Worm (Caenorhabditis elegans) whole organism, L4/young adult: ENCODE measurements around the gene F44F4.10.
"Not testable (repeated sequence)": the region's sequence is repeated elsewhere in the genome, so short reads cannot be mapped to it uniquely, and the experiment has no call there.

ENCODE experiments used
- W03F9.2 ChIP-seq: fragments of 150-350 bp; optimal IDR thresholded peaks from 2 replicates; lab custom pipeline; 2014; ENCODE audit warnings: missing biosample characterization, missing genetic modification characterization
- dao-5 ChIP-seq: sonication (generic microtip); optimal IDR thresholded peaks from 2 replicates; lab custom pipeline; 2016; ENCODE audit warnings: missing genotype, missing genetic modification characterization, moderate library complexity, missing compliant biosample characterization
- him-1 ChIP-seq: sonication (generic microtip); optimal IDR thresholded peaks from 2 replicates; lab custom pipeline; 2016; ENCODE audit warnings: missing genotype, missing genetic modification reagents, missing genetic modification characterization, missing compliant biosample characterization

The F44F4.10 gene

ce11 chrII:10917174-10917573 is at the start of gene F44F4.10:
F44F4.10 (minus strand) TSS chrII:10917274.
- TF ChIP-seq him-1 (no peak), W03F9.2 (no peak)

- TF ChIP-seq dao-5 (tag; lab: Kevin White, UChicago) (no peak), W03F9.2 (no peak), him-1 (no peak)
Observed at ce11 chrII:10964748-10965147, 47.7 kb upstream of the F44F4.10 start.

ce11 chrII:10959676-10960075 is 42.6 kb upstream of the F44F4.10 start:
- TF ChIP-seq dao-5 (tag; lab: Kevin White, UChicago) (no peak), him-1 (no peak), W03F9.2 (no peak)

- TF ChIP-seq dao-5 (tag; lab: Kevin White, UChicago): no peak
- no peak for TF ChIP-seq W03F9.2
- no peak for TF ChIP-seq him-1
Observed at ce11 chrII:10959138-10959537, 42.1 kb upstream of the F44F4.10 start.

- TF ChIP-seq him-1: no peak
Observed at ce11 chrII:10956793-10957192, 39.7 kb upstream of the F44F4.10 start, which contains the start of gene R03D7.8. R03D7.8 (minus strand) TSS chrII:10956893.

ce11 chrII:10955114-10955513 is 38.0 kb upstream of the F44F4.10 start:
- TF ChIP-seq him-1: no peak
- no peak for TF ChIP-seq W03F9.2

ce11 chrII:10953065-10953464 is 36.0 kb upstream of the F44F4.10 start, which contains the start of gene nos-1:
nos-1 (minus strand) TSS chrII:10953165.
- TF ChIP-seq him-1 (no peak), W03F9.2 (no peak), dao-5 (tag; lab: Kevin White, UChicago) (no peak)

ce11 chrII:10950107-10950679 is 33.1 kb upstream of the F44F4.10 start, which contains the start of gene gst-5:
gst-5 (plus strand) TSS chrII:10950352.
- TF ChIP-seq him-1: no peak

- TF ChIP-seq him-1: no peak
- TF ChIP-seq W03F9.2: no peak
- TF ChIP-seq dao-5 (tag; lab: Kevin White, UChicago): no peak
Observed at ce11 chrII:10949383-10949782, 32.3 kb upstream of the F44F4.10 start.

ce11 chrII:10948236-10949025 is 31.4 kb upstream of the F44F4.10 start:
- TF ChIP-seq W03F9.2 (no peak), him-1 (no peak), dao-5 (tag; lab: Kevin White, UChicago) (no peak)

- TF ChIP-seq him-1: no peak
- TF ChIP-seq W03F9.2: no peak
- TF ChIP-seq dao-5 (tag; lab: Kevin White, UChicago): no peak
Observed at ce11 chrII:10947317-10947716, 30.2 kb upstream of the F44F4.10 start, which contains the start of the genes tceb-3 and gskl-1. tceb-3 (minus strand) TSS chrII:10947417. gskl-1 (plus strand) TSS chrII:10947559.

ce11 chrII:10946848-10947247 is 29.8 kb upstream of the F44F4.10 start:
- no peak for TF ChIP-seq him-1
- no peak for TF ChIP-seq W03F9.2
- TF ChIP-seq dao-5 (tag; lab: Kevin White, UChicago): no peak

- TF ChIP-seq W03F9.2 (no peak), him-1 (no peak), dao-5 (tag; lab: Kevin White, UChicago) (no peak)
Observed at ce11 chrII:10945446-10945845, 28.4 kb upstream of the F44F4.10 start.

ce11 chrII:10941918-10942317 is 24.8 kb upstream of the F44F4.10 start, which contains the start of gene R03D7.15:
R03D7.15 (plus strand) TSS chrII:10942216.
- not testable (repeated sequence) for TF ChIP-seq W03F9.2; him-1; dao-5 (tag; lab: Kevin White, UChicago)

ce11 chrII:10935336-10935735 is 18.3 kb upstream of the F44F4.10 start:
- TF ChIP-seq him-1 (no peak), W03F9.2 (no peak), dao-5 (tag; lab: Kevin White, UChicago) (no peak)
